Worm (Caenorhabditis elegans) whole organism, late embryonic: ENCODE results near the gene soap-1.

ENCODE experiments used
- C38D4.7 ChIP-seq: fragments of 200-800 bp; sonication (Bioruptor generic); optimal IDR thresholded peaks from 2 replicates; lab custom pipeline; 2018; ENCODE audit warnings: mild to moderate bottlenecking, missing genetic modification characterization, moderate library complexity, missing compliant biosample characterization
- Y22D7AL.16 ChIP-seq: sonication (generic microtip); optimal IDR thresholded peaks from 2 replicates; lab custom pipeline; 2016; ENCODE audit warnings: missing genetic modification characterization, missing compliant biosample characterization
- ahr-1 ChIP-seq: sonication (generic microtip); optimal IDR thresholded peaks from 2 replicates; lab custom pipeline; 2016; ENCODE audit warnings: missing genetic modification characterization, missing compliant biosample characterization
- ama-1 ChIP-seq: fragments of 150-350 bp; optimal IDR thresholded peaks from 2 replicates; lab custom pipeline; 2014
- ceh-14 ChIP-seq: sonication (generic microtip); optimal IDR thresholded peaks from 2 replicates; lab custom pipeline; 2016; ENCODE audit warnings: missing genotype, missing genetic modification characterization, missing compliant biosample characterization
- ceh-18 ChIP-seq: sonication (generic microtip); optimal IDR thresholded peaks from 2 replicates; lab custom pipeline; 2016; ENCODE audit warnings: missing genetic modification characterization, missing compliant biosample characterization
- ceh-30 ChIP-seq: fragments of 150-350 bp; optimal IDR thresholded peaks from 2 replicates; lab custom pipeline; 2014; ENCODE audit warnings: missing biosample characterization, missing genetic modification characterization
- ceh-31 ChIP-seq: sonication (generic microtip); optimal IDR thresholded peaks from 2 replicates; lab custom pipeline; 2016; ENCODE audit warnings: missing genetic modification characterization, missing compliant biosample characterization
- ceh-34 ChIP-seq: sonication (generic microtip); optimal IDR thresholded peaks from 2 replicates; lab custom pipeline; 2016; ENCODE audit warnings: mild to moderate bottlenecking, missing genetic modification characterization, missing compliant biosample characterization
- ceh-45 ChIP-seq: fragments of 200-800 bp; sonication (Bioruptor generic); IDR thresholded peaks from 2 replicates; pipeline ENCODE4 v1.3.6; 2022; ENCODE audit warnings: missing genetic modification reagents, missing genetic modification characterization, missing compliant biosample characterization
- ceh-6 ChIP-seq: fragments of 200-800 bp; sonication (Bioruptor generic); optimal IDR thresholded peaks from 2 replicates; lab custom pipeline; 2018; ENCODE audit warnings: mild to moderate bottlenecking, missing genetic modification characterization, missing compliant biosample characterization
- che-1 ChIP-seq: sonication (generic microtip); optimal IDR thresholded peaks from 2 replicates; lab custom pipeline; 2016; ENCODE audit warnings: mild to moderate bottlenecking, missing genetic modification characterization, missing compliant biosample characterization
- dmd-4 ChIP-seq: sonication (generic microtip); optimal IDR thresholded peaks from 2 replicates; lab custom pipeline; 2016; ENCODE audit warnings: borderline replicate concordance, missing genetic modification characterization, missing compliant biosample characterization
- dve-1 ChIP-seq: sonication (generic microtip); optimal IDR thresholded peaks from 2 replicates; lab custom pipeline; 2017; ENCODE audit warnings: antibody characterized with exemption, mild to moderate bottlenecking, missing genetic modification characterization, missing compliant biosample characterization
- elt-2 ChIP-seq: sonication (generic microtip); optimal IDR thresholded peaks from 2 replicates; lab custom pipeline; 2016; ENCODE audit warnings: missing genetic modification reagents, missing genetic modification characterization, missing compliant biosample characterization
- fkh-10 ChIP-seq: fragments of 150-350 bp; optimal IDR thresholded peaks from 2 replicates; lab custom pipeline; 2014; ENCODE audit warnings: missing biosample characterization, missing genetic modification reagents, missing genetic modification characterization
- fkh-6 ChIP-seq: sonication (generic microtip); optimal IDR thresholded peaks from 2 replicates; lab custom pipeline; 2016; ENCODE audit warnings: missing genetic modification characterization, missing compliant biosample characterization
- gmeb-2 ChIP-seq: sonication (generic microtip); optimal IDR thresholded peaks from 2 replicates; lab custom pipeline; 2016; ENCODE audit warnings: missing genetic modification characterization, inconsistent platforms, missing compliant biosample characterization
- hlh-30 ChIP-seq: sonication (generic microtip); optimal IDR thresholded peaks from 2 replicates; lab custom pipeline; 2017; ENCODE audit warnings: antibody characterized with exemption, missing genetic modification characterization, missing compliant biosample characterization; ENCODE audit not compliant: insufficient read depth
- hlh-8 ChIP-seq: sonication (generic microtip); optimal IDR thresholded peaks from 2 replicates; lab custom pipeline; 2016; ENCODE audit warnings: missing genotype, missing genetic modification characterization, missing compliant biosample characterization
- madf-2 ChIP-seq: sonication (generic microtip); optimal IDR thresholded peaks from 2 replicates; lab custom pipeline; 2017; ENCODE audit warnings: missing genetic modification characterization, missing compliant biosample characterization
- nfya-1 ChIP-seq: sonication (generic microtip); optimal IDR thresholded peaks from 2 replicates; lab custom pipeline; 2017; ENCODE audit warnings: missing genetic modification characterization, mild to moderate bottlenecking, missing compliant biosample characterization, antibody characterized with exemption, moderate library complexity
- npax-4 ChIP-seq: sonication (generic microtip); optimal IDR thresholded peaks from 2 replicates; lab custom pipeline; 2016; ENCODE audit warnings: missing genetic modification characterization, missing compliant biosample characterization
- odd-2 ChIP-seq: sonication (generic microtip); optimal IDR thresholded peaks from 2 replicates; lab custom pipeline; 2017; ENCODE audit warnings: antibody characterized with exemption, mild to moderate bottlenecking, missing genetic modification characterization, missing compliant biosample characterization
- pha-4 ChIP-seq: fragments of 150-350 bp; optimal IDR thresholded peaks from 2 replicates; lab custom pipeline; 2018; ENCODE audit warnings: missing biosample characterization, missing genetic modification reagents, missing genetic modification characterization
- pqm-1 ChIP-seq: sonication (generic microtip); optimal IDR thresholded peaks from 2 replicates; lab custom pipeline; 2016; ENCODE audit warnings: missing genetic modification characterization, missing compliant biosample characterization
- pros-1 ChIP-seq: fragments of 150-350 bp; optimal IDR thresholded peaks from 2 replicates; lab custom pipeline; 2014; ENCODE audit warnings: missing biosample characterization, missing genetic modification reagents, missing genetic modification characterization
- ref-2 ChIP-seq: sonication (generic microtip); optimal IDR thresholded peaks from 2 replicates; lab custom pipeline; 2016; ENCODE audit warnings: missing genetic modification characterization, missing compliant biosample characterization
- rnt-1 ChIP-seq: sonication (generic microtip); optimal IDR thresholded peaks from 2 replicates; lab custom pipeline; 2016; ENCODE audit warnings: missing genetic modification characterization, missing compliant biosample characterization
- sdc-2 ChIP-seq: sonication (generic microtip); optimal IDR thresholded peaks from 2 replicates; lab custom pipeline; 2016; ENCODE audit warnings: missing genotype, missing genetic modification characterization, missing compliant biosample characterization
- sox-4 ChIP-seq: sonication (generic microtip); optimal IDR thresholded peaks from 2 replicates; lab custom pipeline; 2017; ENCODE audit warnings: mild to moderate bottlenecking, missing genetic modification characterization, inconsistent platforms, missing compliant biosample characterization
- syd-9 ChIP-seq: sonication (generic microtip); optimal IDR thresholded peaks from 2 replicates; lab custom pipeline; 2016; ENCODE audit warnings: mild to moderate bottlenecking, missing genetic modification characterization, moderate library complexity, missing compliant biosample characterization
- tbx-2 ChIP-seq: sonication (generic microtip); optimal IDR thresholded peaks from 2 replicates; lab custom pipeline; 2016; ENCODE audit warnings: missing genetic modification characterization, missing compliant biosample characterization
- tbx-7 ChIP-seq: sonication (generic microtip); optimal IDR thresholded peaks from 2 replicates; lab custom pipeline; 2016; ENCODE audit warnings: missing genotype, missing genetic modification characterization, missing compliant biosample characterization
- ttx-3 ChIP-seq: sonication (generic microtip); optimal IDR thresholded peaks from 2 replicates; lab custom pipeline; 2016; ENCODE audit warnings: missing genetic modification reagents, missing genetic modification characterization, missing compliant biosample characterization
- unc-42 ChIP-seq: sonication (generic microtip); optimal IDR thresholded peaks from 2 replicates; lab custom pipeline; 2016; ENCODE audit warnings: missing genotype, missing genetic modification characterization, missing compliant biosample characterization
- unc-55 ChIP-seq: sonication (generic microtip); optimal IDR thresholded peaks from 2 replicates; lab custom pipeline; 2017; ENCODE audit warnings: missing biosample characterization, missing genetic modification reagents, missing genetic modification characterization
- zip-5 ChIP-seq: sonication (generic microtip); optimal IDR thresholded peaks from 2 replicates; lab custom pipeline; 2016; ENCODE audit warnings: missing genetic modification characterization, missing compliant biosample characterization
- ztf-16 ChIP-seq: sonication (generic microtip); optimal IDR thresholded peaks from 2 replicates; lab custom pipeline; 2017; ENCODE audit warnings: missing genetic modification characterization, missing compliant biosample characterization

The soap-1 gene

ce11 chrV:7196498-7196966 lies 18.2 kb downstream of the soap-1 start, which contains the start of gene F09G2.2:
Gene F09G2.2, plus strand, starts transcription at chrV:7196916.
- peak; percentile 31 for TF ChIP-seq elt-2 (tag; lab: Kevin White, UChicago)
- peak; percentile 73 for TF ChIP-seq unc-55 (GFP tag; lab: Kevin White, UChicago)
- peak; percentile 88 for TF ChIP-seq nfya-1 (tag; lab: Kevin White, UChicago)
- TF ChIP-seq ref-2 (tag; lab: Kevin White, UChicago), result peak; percentile 25
- TF ChIP-seq che-1 (tag; lab: Kevin White, UChicago), result no peak
- TF ChIP-seq ceh-34 (tag; lab: Kevin White, UChicago), result peak; percentile 39
- no peak for TF ChIP-seq pqm-1 (tag; lab: Kevin White, UChicago)
- peak; percentile 43 for TF ChIP-seq hlh-30 (tag; lab: Kevin White, UChicago)
- no peak for TF ChIP-seq ceh-45 (GFP tag; lab: Robert Waterston, UW)
- no peak for TF ChIP-seq sdc-2
- no peak for TF ChIP-seq syd-9 (tag; lab: Kevin White, UChicago)
- peak; percentile 23 for TF ChIP-seq madf-2
- TF ChIP-seq ceh-31, result peak; percentile 72
- TF ChIP-seq Y22D7AL.16, result no peak
- no peak for TF ChIP-seq tbx-7 (tag; lab: Kevin White, UChicago)
- peak; percentile 58 for TF ChIP-seq unc-42 (tag; lab: Kevin White, UChicago)
- no peak for TF ChIP-seq sox-4 (tag; lab: Kevin White, UChicago)
- TF ChIP-seq ceh-18 (tag; lab: Kevin White, UChicago), result peak; percentile 48
- TF ChIP-seq rnt-1 (tag; lab: Kevin White, UChicago), result peak; percentile 50
- TF ChIP-seq npax-4 (tag; lab: Kevin White, UChicago), result no peak
- peak; percentile 1 for TF ChIP-seq ceh-14
- peak; percentile 20 for TF ChIP-seq pros-1 (tag; lab: Kevin White, UChicago)
- TF ChIP-seq fkh-6 (tag; lab: Kevin White, UChicago), result no peak
- peak; percentile 64 for TF ChIP-seq tbx-2
- peak; percentile 42 for TF ChIP-seq dve-1 (tag; lab: Kevin White, UChicago)
- peak; percentile 17 for TF ChIP-seq ceh-30

- TF ChIP-seq sox-4 (tag; lab: Kevin White, UChicago), result no peak
- TF ChIP-seq che-1 (tag; lab: Kevin White, UChicago), result no peak
- TF ChIP-seq unc-42 (tag; lab: Kevin White, UChicago), result no peak
- no peak for TF ChIP-seq ceh-31
Observed at ce11 chrV:7196037-7196436, 18.7 kb downstream of the soap-1 start, which contains the start of gene attf-2. Gene attf-2, minus strand, starts transcription at chrV:7196137.

ce11 chrV:7194818-7195217 lies 19.9 kb downstream of the soap-1 start:
- TF ChIP-seq ceh-31 (no peak), ama-1 (lab: Kevin White, UChicago) (no peak)

- no peak for TF ChIP-seq odd-2
- no peak for TF ChIP-seq madf-2
- no peak for TF ChIP-seq ztf-16 (tag; lab: Kevin White, UChicago)
- TF ChIP-seq fkh-10, result no peak
- no peak for TF ChIP-seq zip-5 (tag; lab: Kevin White, UChicago)
- TF ChIP-seq ref-2 (tag; lab: Kevin White, UChicago), result no peak
- TF ChIP-seq ahr-1 (tag; lab: Kevin White, UChicago), result no peak
Observed at ce11 chrV:7193562-7193961, 21.1 kb downstream of the soap-1 start, which contains the start of gene F09G2.8. Gene F09G2.8, minus strand, starts transcription at chrV:7193662.

ce11 chrV:7187295-7187694 lies 27.4 kb downstream of the soap-1 start:
- no peak for TF ChIP-seq ref-2 (tag; lab: Kevin White, UChicago)
- no peak for TF ChIP-seq ama-1 (lab: Kevin White, UChicago)
- TF ChIP-seq Y22D7AL.16, result no peak
- TF ChIP-seq ztf-16 (tag; lab: Kevin White, UChicago), result no peak
- no peak for TF ChIP-seq pha-4 (tag; lab: Kevin White, UChicago)
- no peak for TF ChIP-seq ceh-14
- no peak for TF ChIP-seq dmd-4 (tag; lab: Kevin White, UChicago)
- TF ChIP-seq C38D4.7 (GFP tag; lab: Kevin White, UChicago), result no peak
- no peak for TF ChIP-seq ahr-1 (tag; lab: Kevin White, UChicago)
- no peak for TF ChIP-seq gmeb-2 (tag; lab: Kevin White, UChicago)
- no peak for TF ChIP-seq hlh-8
- no peak for TF ChIP-seq ttx-3
- no peak for TF ChIP-seq pqm-1 (tag; lab: Kevin White, UChicago)
- no peak for TF ChIP-seq ceh-6
